Fruit fly (Drosophila melanogaster) whole organism, embryonic: ENCODE results near the gene Wsck.

Experiments
- CG12071 ChIP-seq: fragments of 200-800 bp; sonication (Bioruptor generic); optimal IDR thresholded peaks from 3 replicates; lab custom pipeline; 2018; ENCODE audit warnings: missing biosample characterization, mild to moderate bottlenecking, missing genetic modification characterization
- CG1233 ChIP-seq: fragments of 200-800 bp; sonication (Bioruptor generic); optimal IDR thresholded peaks from 4 replicates; lab custom pipeline; 2018; ENCODE audit warnings: missing biosample characterization, mild to moderate bottlenecking, missing genetic modification characterization
- CG14965 ChIP-seq: fragments of 200-800 bp; sonication (Bioruptor generic); optimal IDR thresholded peaks from 2 replicates; lab custom pipeline; 2016; ENCODE audit warnings: missing biosample characterization, missing genetic modification characterization, borderline replicate concordance
- CG1792 ChIP-seq: fragments of 200-800 bp; sonication (Bioruptor generic); optimal IDR thresholded peaks from 2 replicates; lab custom pipeline; 2016; ENCODE audit warnings: missing biosample characterization, missing genetic modification characterization
- CG1832 ChIP-seq: fragments of 200-800 bp; sonication (Bioruptor generic); optimal IDR thresholded peaks from 2 replicates; lab custom pipeline; 2017; ENCODE audit warnings: missing biosample characterization, mild to moderate bottlenecking, missing genetic modification characterization, inconsistent platforms
- CG31224 ChIP-seq: fragments of 200-800 bp; sonication (Bioruptor generic); IDR thresholded peaks from 2 replicates; pipeline ENCODE4 v1.3.6; 2022; ENCODE audit warnings: missing biosample characterization, missing genetic modification characterization
- CG31388 ChIP-seq: fragments of 200-800 bp; sonication (Bioruptor generic); optimal IDR thresholded peaks from 2 replicates; lab custom pipeline; 2016; ENCODE audit warnings: missing biosample characterization, missing genetic modification characterization
- CG3163 ChIP-seq: fragments of 200-800 bp; sonication (Bioruptor generic); optimal IDR thresholded peaks from 3 replicates; lab custom pipeline; 2016; ENCODE audit warnings: missing biosample characterization, missing genetic modification characterization
- CG3281 ChIP-seq: fragments of 200-800 bp; sonication (Bioruptor generic); optimal IDR thresholded peaks from 3 replicates; lab custom pipeline; 2017; ENCODE audit warnings: missing biosample characterization, mild to moderate bottlenecking, missing genetic modification characterization
- CG3726 ChIP-seq: fragments of 200-800 bp; sonication (Bioruptor generic); IDR thresholded peaks from 3 replicates; pipeline ENCODE4, ENCODE4 v1.3.6; 2022; ENCODE audit warnings: missing biosample characterization, missing genetic modification characterization
- CG43689 ChIP-seq: fragments of 200-800 bp; sonication (Bioruptor generic); IDR thresholded peaks from 2 replicates; pipeline ENCODE4 v1.3.6; 2022; ENCODE audit warnings: missing biosample characterization, missing genetic modification characterization
- CG6765 ChIP-seq: fragments of 200-800 bp; sonication (Bioruptor generic); optimal IDR thresholded peaks from 3 replicates; lab custom pipeline; 2017; ENCODE audit warnings: missing biosample characterization, mild to moderate bottlenecking, missing genetic modification characterization
- CG6791 ChIP-seq: fragments of 200-800 bp; sonication (Bioruptor generic); IDR thresholded peaks from 3 replicates; pipeline ENCODE4 v1.3.6; 2022; ENCODE audit warnings: missing biosample characterization, missing genetic modification characterization; ENCODE audit not compliant: partially characterized antibody
- CG7786 ChIP-seq: fragments of 200-800 bp; sonication (Bioruptor generic); optimal IDR thresholded peaks from 2 replicates; lab custom pipeline; 2016; ENCODE audit warnings: missing biosample characterization, missing genetic modification characterization
- CG7963 ChIP-seq: fragments of 200-800 bp; sonication (Bioruptor generic); IDR thresholded peaks from 3 replicates; pipeline ENCODE4 v1.3.6; 2022; ENCODE audit warnings: missing biosample characterization, missing genetic modification characterization; ENCODE audit not compliant: partially characterized antibody
- CG9215 ChIP-seq: fragments of 200-800 bp; sonication (Bioruptor generic); IDR thresholded peaks from 2 replicates; pipeline ENCODE4 v1.3.6; 2022; ENCODE audit warnings: missing biosample characterization, missing genetic modification characterization
- CrebB ChIP-seq: fragments of 200-800 bp; sonication (Bioruptor generic); optimal IDR thresholded peaks from 3 replicates; lab custom pipeline; 2018; ENCODE audit warnings: missing biosample characterization, mild to moderate bottlenecking, missing genetic modification characterization
- Dip3 ChIP-seq: fragments of 200-800 bp; sonication (Bioruptor generic); optimal IDR thresholded peaks from 3 replicates; lab custom pipeline; 2016; ENCODE audit warnings: missing biosample characterization, missing genetic modification characterization
- Doc2 ChIP-seq: fragments of 200-800 bp; sonication (Bioruptor generic); IDR thresholded peaks from 2 replicates; pipeline ENCODE4 v1.3.6; 2022; ENCODE audit warnings: missing biosample characterization, missing genetic modification characterization
- Ets65A ChIP-seq: fragments of 200-800 bp; sonication (Bioruptor generic); peaks from one replicate; lab custom pipeline; 2016; ENCODE audit warnings: missing biosample characterization, missing genetic modification characterization
- Gug ChIP-seq: fragments of 200-800 bp; sonication (Bioruptor generic); IDR thresholded peaks from 4 replicates; pipeline ENCODE4 v1.3.6; 2022; ENCODE audit warnings: missing biosample characterization, missing genetic modification characterization
- Hr51 ChIP-seq, 2 experiments: fragments of 200-800 bp; sonication (Bioruptor generic); optimal IDR thresholded peaks; 2 replicates in 1 of 2; 3 replicates in 1 of 2; lab custom pipeline; 2016 to 2018; ENCODE audit warnings: missing biosample characterization in 2 of 2, missing genetic modification characterization in 2 of 2, mild to moderate bottlenecking in 1 of 2, moderate library complexity in 1 of 2
- NC2β ChIP-seq: fragments of 200-800 bp; sonication (Bioruptor generic); optimal IDR thresholded peaks from 2 replicates; lab custom pipeline; 2016; ENCODE audit warnings: missing biosample characterization, missing genetic modification characterization
- NFAT ChIP-seq: fragments of 200-800 bp; sonication (Bioruptor generic); IDR thresholded peaks from 2 replicates; pipeline ENCODE4 v1.3.6; 2022; ENCODE audit warnings: missing biosample characterization, missing genetic modification characterization
- Optix ChIP-seq: fragments of 200-800 bp; sonication (Bioruptor generic); IDR thresholded peaks from 3 replicates; pipeline ENCODE4 v1.3.6; 2022; ENCODE audit warnings: missing biosample characterization, missing genetic modification characterization
- PHDP ChIP-seq: fragments of 200-800 bp; sonication (Bioruptor generic); optimal IDR thresholded peaks from 3 replicates; lab custom pipeline; 2018; ENCODE audit warnings: missing biosample characterization, mild to moderate bottlenecking, missing genetic modification characterization, moderate library complexity
- Pdp1 ChIP-seq, 2 experiments: fragments of 200-800 bp; sonication (Bioruptor generic); optimal IDR thresholded peaks; 3 replicates each; lab custom pipeline; 2016; ENCODE audit warnings: missing biosample characterization in 2 of 2, missing genetic modification characterization in 2 of 2, mild to moderate bottlenecking in 1 of 2, moderate library complexity in 1 of 2
- Rfx ChIP-seq: fragments of 200-800 bp; sonication (Bioruptor generic); IDR thresholded peaks from 2 replicates; pipeline ENCODE4 v1.3.6; 2022; ENCODE audit warnings: missing biosample characterization, missing genetic modification characterization
- Vsx1 ChIP-seq: fragments of 200-800 bp; sonication (Bioruptor generic); optimal IDR thresholded peaks from 2 replicates; lab custom pipeline; 2017; ENCODE audit warnings: missing biosample characterization, mild to moderate bottlenecking, missing genetic modification characterization, missing genetic modification reagents
- Xrp1 ChIP-seq: fragments of 200-800 bp; sonication (Bioruptor generic); IDR thresholded peaks from 2 replicates; pipeline ENCODE4 v1.3.6; 2022; ENCODE audit warnings: missing biosample characterization, missing genetic modification characterization
- br ChIP-seq: fragments of >200 bp; optimal IDR thresholded peaks from 2 replicates; lab custom pipeline; 2017
- btn ChIP-seq: fragments of 200-800 bp; sonication (Bioruptor generic); optimal IDR thresholded peaks from 2 replicates; lab custom pipeline; 2016; ENCODE audit warnings: missing biosample characterization, missing genetic modification characterization
- caup ChIP-seq: fragments of 200-800 bp; sonication (Bioruptor generic); optimal IDR thresholded peaks from 3 replicates; lab custom pipeline; 2017; ENCODE audit warnings: missing biosample characterization, mild to moderate bottlenecking, missing genetic modification characterization, moderate library complexity; ENCODE audit not compliant: severe bottlenecking
- cwo ChIP-seq: fragments of 200-800 bp; sonication (Bioruptor generic); optimal IDR thresholded peaks from 3 replicates; lab custom pipeline; 2017; ENCODE audit warnings: missing biosample characterization, missing genetic modification characterization, mild to moderate bottlenecking, moderate library complexity, missing genetic modification reagents
- da ChIP-seq: fragments of 200-800 bp; sonication (Bioruptor generic); optimal IDR thresholded peaks from 2 replicates; lab custom pipeline; 2016; ENCODE audit warnings: missing biosample characterization, missing genetic modification characterization
- fd102C ChIP-seq: fragments of 200-800 bp; sonication (Bioruptor generic); optimal IDR thresholded peaks from 2 replicates; lab custom pipeline; 2018; ENCODE audit warnings: missing biosample characterization, mild to moderate bottlenecking, missing genetic modification characterization, moderate library complexity
- fd64A ChIP-seq: fragments of 200-800 bp; sonication (Bioruptor generic); optimal IDR thresholded peaks from 3 replicates; lab custom pipeline; 2018; ENCODE audit warnings: missing biosample characterization, mild to moderate bottlenecking, missing genetic modification characterization
- fru ChIP-seq: fragments of >200 bp; optimal IDR thresholded peaks from 2 replicates; lab custom pipeline; 2017
- gfzf ChIP-seq: fragments of 200-800 bp; sonication (Bioruptor generic); optimal IDR thresholded peaks from 2 replicates; lab custom pipeline; 2016; ENCODE audit warnings: missing biosample characterization, mild to moderate bottlenecking, missing genetic modification characterization, moderate library complexity
- hbn ChIP-seq: fragments of 200-800 bp; sonication (Bioruptor generic); IDR thresholded peaks from 2 replicates; pipeline ENCODE4 v1.3.6; 2022; ENCODE audit warnings: missing biosample characterization, missing genetic modification characterization; ENCODE audit not compliant: partially characterized antibody
- kay ChIP-seq: fragments of 200-800 bp; sonication (Bioruptor generic); optimal IDR thresholded peaks from 2 replicates; lab custom pipeline; 2016; ENCODE audit warnings: missing biosample characterization, missing genetic modification characterization
- knrl ChIP-seq: fragments of 200-800 bp; sonication (Bioruptor generic); IDR thresholded peaks from 3 replicates; pipeline ENCODE4 v1.3.6; 2022; ENCODE audit warnings: missing biosample characterization, missing genetic modification characterization; ENCODE audit not compliant: partially characterized antibody
- mam ChIP-seq: fragments of 200-800 bp; sonication (Bioruptor generic); optimal IDR thresholded peaks from 3 replicates; lab custom pipeline; 2016; ENCODE audit warnings: missing biosample characterization, missing genetic modification characterization
- mld ChIP-seq: fragments of 200-800 bp; sonication (Bioruptor generic); IDR thresholded peaks from 3 replicates; pipeline ENCODE4 v1.3.6; 2022; ENCODE audit warnings: missing biosample characterization, missing genetic modification characterization; ENCODE audit not compliant: partially characterized antibody
- phol ChIP-seq: fragments of 200-800 bp; sonication (Bioruptor generic); optimal IDR thresholded peaks from 3 replicates; lab custom pipeline; 2018; ENCODE audit warnings: missing biosample characterization, mild to moderate bottlenecking, missing genetic modification characterization, moderate library complexity
- slou ChIP-seq: fragments of 200-800 bp; sonication (Bioruptor generic); optimal IDR thresholded peaks from 3 replicates; lab custom pipeline; 2016; ENCODE audit warnings: missing biosample characterization, missing genetic modification characterization
- sob ChIP-seq: fragments of 200-800 bp; sonication (Bioruptor generic); IDR thresholded peaks from 2 replicates; pipeline ENCODE4 v1.3.6; 2022; ENCODE audit warnings: missing biosample characterization, missing genetic modification characterization
- stwl ChIP-seq: fragments of 200-800 bp; sonication (Bioruptor generic); optimal IDR thresholded peaks from 3 replicates; lab custom pipeline; 2018; ENCODE audit warnings: missing biosample characterization, mild to moderate bottlenecking, missing genetic modification characterization, moderate library complexity

The Wsck gene

DNA sequence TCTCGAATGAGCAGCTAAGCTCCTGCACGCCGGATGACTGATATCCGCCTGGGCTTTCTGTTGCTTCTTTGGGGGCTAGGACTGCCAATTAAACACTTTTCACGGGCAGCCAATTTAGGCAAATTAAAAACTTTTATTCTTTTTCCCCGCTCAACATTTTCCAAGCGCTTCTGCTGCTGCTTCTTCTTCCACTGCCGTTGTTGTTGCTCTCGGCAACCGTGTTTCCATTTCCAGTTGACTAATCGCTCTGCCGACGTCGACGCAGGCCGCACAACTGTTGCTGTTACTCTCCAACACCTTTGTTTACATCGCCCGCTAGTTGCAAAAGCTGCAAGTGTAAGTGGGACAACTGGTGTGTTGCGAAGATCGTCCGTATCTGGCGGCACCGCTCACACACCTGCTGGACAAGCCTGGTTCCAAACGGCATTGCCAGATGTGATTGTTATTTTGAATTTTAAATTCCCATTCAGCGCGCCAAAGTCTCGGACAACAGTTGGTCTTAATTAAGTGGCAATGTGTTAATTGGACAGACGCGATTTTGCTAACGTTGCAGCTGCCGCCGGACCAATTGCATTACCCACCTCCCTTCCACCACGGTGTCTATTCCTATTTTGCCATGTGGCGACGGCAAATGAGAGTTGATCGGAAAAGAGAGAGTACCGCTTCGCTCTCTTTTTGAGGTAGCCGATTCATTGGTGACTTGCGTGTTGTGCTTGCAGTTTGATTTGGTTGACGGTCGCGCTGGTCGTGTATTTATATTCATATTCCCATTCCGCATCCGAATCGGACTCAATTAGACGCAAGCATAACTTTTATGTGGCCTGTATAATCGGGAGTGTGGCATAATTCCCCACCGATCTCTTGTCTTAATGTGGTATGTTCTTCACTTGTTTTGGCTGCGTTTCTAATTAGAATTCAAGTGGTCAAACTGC lies at the start of gene Wsck (continued):
- TF ChIP-seq CG31224, result no peak
- 0 out of 3 replicates have a peak, but pooled peaks have one; percentile 23 for TF ChIP-seq CG7963 (GFP tag; lab: Robert Waterston, UW)
- TF ChIP-seq Dip3 (GFP tag; lab: Kevin White, UChicago), result no peak
- no peak for TF ChIP-seq phol (tag; lab: Kevin White, UChicago)
- no peak for TF ChIP-seq Ets65A (GFP tag; lab: Kevin White, UChicago)
- peak; percentile 4 for TF ChIP-seq CG3163 (GFP tag; lab: Kevin White, UChicago)
- TF ChIP-seq CG3281, result peak; percentile 21
- TF ChIP-seq CG1792, result no peak
- TF ChIP-seq NC2β (GFP tag; lab: Kevin White, UChicago), result peak; percentile 20
- TF ChIP-seq sob, result no peak
- TF ChIP-seq br (lab: Kevin White, UChicago), result no peak
- TF ChIP-seq CG1233, result peak; percentile 9
- 0 out of 2 replicates have a peak, but pooled peaks have one; percentile 35 for TF ChIP-seq Xrp1 (GFP tag; lab: Robert Waterston, UW)
- TF ChIP-seq mld (GFP tag; lab: Robert Waterston, UW), result peak; percentile 26; the same call in 1 of the 3 replicates
- TF ChIP-seq CG14965 (GFP tag; lab: Kevin White, UChicago), result no peak
- no peak for TF ChIP-seq mam
- no peak for TF ChIP-seq fru (lab: Kevin White, UChicago)
- no peak for TF ChIP-seq CG6765 (GFP tag; lab: Kevin White, UChicago)
- TF ChIP-seq Hr51 (GFP tag; optimal IDR thresholded peaks at IDR 0.05; lab: Kevin White, UChicago), result no peak
- peak; percentile 35; the same call in 1 of the 2 replicates for TF ChIP-seq hbn (GFP tag; lab: Robert Waterston, UW)
- TF ChIP-seq Doc2 (GFP tag; lab: Robert Waterston, UW), result no peak
- peak in 1 of 2 experiments; percentile 20 for TF ChIP-seq Pdp1 (GFP tag; optimal IDR thresholded peaks at IDR 0.05; lab: Kevin White, UChicago)
- peak; percentile 89 for TF ChIP-seq kay
- TF ChIP-seq CG7786 (GFP tag; lab: Kevin White, UChicago), result no peak
- no peak for TF ChIP-seq cwo (GFP tag; lab: Kevin White, UChicago)
- no peak for TF ChIP-seq fd102C (GFP tag; lab: Kevin White, UChicago)
- TF ChIP-seq PHDP, result no peak
- TF ChIP-seq stwl (tag; lab: Kevin White, UChicago), result peak; percentile 51
- TF ChIP-seq CrebB (tag; lab: Kevin White, UChicago), result peak; percentile 35
- TF ChIP-seq knrl (GFP tag; lab: Robert Waterston, UW), result no peak; the same call in 2 of the 3 replicates
- peak; percentile 34; the same call in 1 of the 2 replicates for TF ChIP-seq Rfx (GFP tag; lab: Robert Waterston, UW)
- TF ChIP-seq caup (GFP tag; lab: Kevin White, UChicago), result peak; percentile 38
- TF ChIP-seq CG9215 (GFP tag; lab: Robert Waterston, UW), result peak; percentile 99
- no peak for TF ChIP-seq CG12071
- TF ChIP-seq da (GFP tag; lab: Kevin White, UChicago), result no peak
- 0 out of 3 replicates have a peak, but pooled peaks have one; percentile 43 for TF ChIP-seq CG6791
- TF ChIP-seq Vsx1, result no peak
- TF ChIP-seq slou (GFP tag; lab: Kevin White, UChicago), result no peak
- TF ChIP-seq CG31388 (GFP tag; lab: Kevin White, UChicago), result no peak
- no peak for TF ChIP-seq CG43689 (GFP tag; lab: Robert Waterston, UW)
- no peak for TF ChIP-seq btn (GFP tag; lab: Kevin White, UChicago)
- TF ChIP-seq NFAT (GFP tag; lab: Robert Waterston, UW), result 0 out of 2 replicates have a peak, but pooled peaks have one; percentile 9
- TF ChIP-seq fd64A, result no peak
- TF ChIP-seq gfzf (GFP tag; lab: Kevin White, UChicago), result peak; percentile 9
- TF ChIP-seq CG3726, result no peak
- no peak for TF ChIP-seq Gug (GFP tag; lab: Robert Waterston, UW)
- no peak for TF ChIP-seq Optix
- peak; percentile 96 for TF ChIP-seq CG1832 (GFP tag; lab: Kevin White, UChicago)
